Fruit fly (Drosophila melanogaster) whole organism, embryonic: ENCODE data around the gene CG4382.
A peak's percentile ranks its signal among the peaks of the same experiment; 100 is the strongest.

ENCODE experiments used
- ATbp ChIP-seq: fragments of 200-800 bp; sonication (Bioruptor generic); optimal IDR thresholded peaks from 2 replicates; lab custom pipeline; 2017; ENCODE audit warnings: missing biosample characterization, mild to moderate bottlenecking, missing genetic modification characterization, missing genetic modification reagents
- BEAF-32 ChIP-seq: fragments of 200-800 bp; sonication (Bioruptor generic); optimal IDR thresholded peaks from 3 replicates; lab custom pipeline; 2017; ENCODE audit warnings: missing biosample characterization, missing genetic modification characterization, mild to moderate bottlenecking, moderate library complexity, missing genetic modification reagents
- CG12391 ChIP-seq: fragments of 200-800 bp; sonication (Bioruptor generic); optimal IDR thresholded peaks from 3 replicates; lab custom pipeline; 2018; ENCODE audit warnings: missing biosample characterization, mild to moderate bottlenecking, missing genetic modification characterization, moderate library complexity
- CG13123 ChIP-seq: fragments of 200-800 bp; sonication (Bioruptor generic); optimal IDR thresholded peaks from 2 replicates; lab custom pipeline; 2016; ENCODE audit warnings: missing biosample characterization, missing genetic modification characterization
- CG14710 ChIP-seq: fragments of 200-800 bp; sonication (Bioruptor generic); optimal IDR thresholded peaks from 3 replicates; lab custom pipeline; 2019; ENCODE audit warnings: missing biosample characterization, mild to moderate bottlenecking, missing genetic modification characterization, moderate library complexity
- CG14965 ChIP-seq: fragments of 200-800 bp; sonication (Bioruptor generic); optimal IDR thresholded peaks from 2 replicates; lab custom pipeline; 2016; ENCODE audit warnings: missing biosample characterization, missing genetic modification characterization, borderline replicate concordance
- CG16813 ChIP-seq: fragments of 200-800 bp; sonication (Bioruptor generic); IDR thresholded peaks from 3 replicates; pipeline ENCODE4 v1.3.6; 2022; ENCODE audit warnings: missing biosample characterization, missing genetic modification characterization; ENCODE audit not compliant: partially characterized antibody
- CG17568 ChIP-seq: fragments of 200-800 bp; sonication (Bioruptor generic); optimal IDR thresholded peaks from 2 replicates; lab custom pipeline; 2018; ENCODE audit warnings: missing biosample characterization, mild to moderate bottlenecking, missing genetic modification characterization, moderate library complexity
- CG18764 ChIP-seq: fragments of 200-800 bp; sonication (Bioruptor generic); optimal IDR thresholded peaks from 3 replicates; lab custom pipeline; 2016; ENCODE audit warnings: missing biosample characterization, missing genetic modification characterization
- CG2202 ChIP-seq: fragments of 200-800 bp; sonication (Bioruptor generic); optimal IDR thresholded peaks from 2 replicates; lab custom pipeline; 2018; ENCODE audit warnings: missing biosample characterization, mild to moderate bottlenecking, missing genetic modification characterization
- CG30020 ChIP-seq: fragments of 200-800 bp; optimal IDR thresholded peaks from 2 replicates; lab custom pipeline; 2019; ENCODE audit warnings: missing biosample characterization, mild to moderate bottlenecking, missing genetic modification characterization, moderate library complexity
- CG3163 ChIP-seq: fragments of 200-800 bp; sonication (Bioruptor generic); optimal IDR thresholded peaks from 3 replicates; lab custom pipeline; 2016; ENCODE audit warnings: missing biosample characterization, missing genetic modification characterization
- CG3407 ChIP-seq: fragments of 200-800 bp; sonication (Bioruptor generic); optimal IDR thresholded peaks from 2 replicates; lab custom pipeline; 2018; ENCODE audit warnings: missing biosample characterization, mild to moderate bottlenecking, missing genetic modification characterization
- CG4282 ChIP-seq: fragments of 200-800 bp; sonication (Bioruptor generic); optimal IDR thresholded peaks from 2 replicates; lab custom pipeline; 2016; ENCODE audit warnings: missing biosample characterization, missing genetic modification characterization
- CG4360 ChIP-seq: fragments of 200-800 bp; sonication (Bioruptor generic); IDR thresholded peaks from 2 replicates; pipeline ENCODE4 v1.3.6; 2022; ENCODE audit warnings: missing biosample characterization, missing genetic modification characterization
- CG6254 ChIP-seq: fragments of 200-800 bp; sonication (Bioruptor generic); optimal IDR thresholded peaks from 3 replicates; lab custom pipeline; 2017; ENCODE audit warnings: mild to moderate bottlenecking, missing biosample characterization, missing genetic modification reagents, missing genetic modification characterization
- CG7786 ChIP-seq: fragments of 200-800 bp; sonication (Bioruptor generic); optimal IDR thresholded peaks from 2 replicates; lab custom pipeline; 2016; ENCODE audit warnings: missing biosample characterization, missing genetic modification characterization
- CG8924 ChIP-seq: fragments of 200-800 bp; optimal IDR thresholded peaks from 3 replicates; lab custom pipeline; 2019; ENCODE audit warnings: missing biosample characterization, mild to moderate bottlenecking, missing genetic modification characterization, moderate library complexity
- Dip2 ChIP-seq: fragments of 200-800 bp; sonication (Bioruptor generic); IDR thresholded peaks from 2 replicates; pipeline ENCODE4 v1.3.6; 2022; ENCODE audit warnings: missing biosample characterization, missing genetic modification characterization
- Doc3 ChIP-seq: fragments of 200-800 bp; sonication (Bioruptor generic); IDR thresholded peaks from 3 replicates; pipeline ENCODE4 v1.3.6; 2022; ENCODE audit warnings: missing biosample characterization, missing genetic modification characterization; ENCODE audit not compliant: partially characterized antibody
- Ets97D ChIP-seq: fragments of 200-800 bp; sonication (Bioruptor generic); optimal IDR thresholded peaks from 3 replicates; lab custom pipeline; 2016; ENCODE audit warnings: missing biosample characterization, missing genetic modification characterization
- Fer1 ChIP-seq: fragments of 200-800 bp; sonication (Bioruptor generic); optimal IDR thresholded peaks from 2 replicates; lab custom pipeline; 2017; ENCODE audit warnings: missing biosample characterization, mild to moderate bottlenecking, missing genetic modification characterization
- Gug ChIP-seq: fragments of 200-800 bp; sonication (Bioruptor generic); IDR thresholded peaks from 4 replicates; pipeline ENCODE4 v1.3.6; 2022; ENCODE audit warnings: missing biosample characterization, missing genetic modification characterization
- HLH54F ChIP-seq: fragments of 200-800 bp; sonication (Bioruptor generic); optimal IDR thresholded peaks from 3 replicates; lab custom pipeline; 2016; ENCODE audit warnings: missing biosample characterization, missing genetic modification characterization
- Hand ChIP-seq: fragments of 200-800 bp; sonication (Bioruptor generic); optimal IDR thresholded peaks from 2 replicates; lab custom pipeline; 2017; ENCODE audit warnings: mild to moderate bottlenecking, missing biosample characterization, missing genetic modification reagents, missing genetic modification characterization
- Lhr ChIP-seq: fragments of 200-800 bp; sonication (Bioruptor generic); optimal IDR thresholded peaks from 3 replicates; lab custom pipeline; 2017; ENCODE audit warnings: mild to moderate bottlenecking, missing biosample characterization, missing genetic modification reagents, missing genetic modification characterization
- NC2α ChIP-seq: fragments of 200-800 bp; sonication (Bioruptor generic); optimal IDR thresholded peaks from 2 replicates; lab custom pipeline; 2016; ENCODE audit warnings: missing biosample characterization, missing genetic modification characterization
- Nf-YB ChIP-seq: fragments of 200-800 bp; sonication (Bioruptor generic); optimal IDR thresholded peaks from 3 replicates; lab custom pipeline; 2019; ENCODE audit warnings: missing biosample characterization, mild to moderate bottlenecking, missing genetic modification characterization, moderate library complexity
- Opbp ChIP-seq: fragments of 200-800 bp; sonication (Bioruptor generic); IDR thresholded peaks from 3 replicates; pipeline ENCODE4 v1.3.6; 2022; ENCODE audit warnings: missing biosample characterization, missing genetic modification characterization; ENCODE audit not compliant: partially characterized antibody
- Spps ChIP-seq: fragments of 200-800 bp; sonication (Bioruptor generic); optimal IDR thresholded peaks from 2 replicates; lab custom pipeline; 2018; ENCODE audit warnings: missing biosample characterization, mild to moderate bottlenecking, missing genetic modification characterization
- ab ChIP-seq: fragments of 200-800 bp; sonication (Bioruptor generic); optimal IDR thresholded peaks from 2 replicates; lab custom pipeline; 2016; ENCODE audit warnings: missing biosample characterization, missing genetic modification characterization
- aop ChIP-seq: fragments of 200-800 bp; sonication (Bioruptor generic); IDR thresholded peaks from 2 replicates; pipeline ENCODE4 v1.3.6; 2022; ENCODE audit warnings: missing biosample characterization, missing genetic modification characterization
- ash1 ChIP-seq: fragments of 200-800 bp; sonication (Bioruptor generic); optimal IDR thresholded peaks from 2 replicates; lab custom pipeline; 2018; ENCODE audit warnings: missing biosample characterization, mild to moderate bottlenecking, missing genetic modification characterization
- ato ChIP-seq: fragments of 200-800 bp; sonication (Bioruptor generic); IDR thresholded peaks from 2 replicates; pipeline ENCODE4 v1.3.6; 2022; ENCODE audit warnings: missing biosample characterization, missing genetic modification characterization; ENCODE audit not compliant: partially characterized antibody
- cg ChIP-seq: fragments of 200-800 bp; sonication (Bioruptor generic); optimal IDR thresholded peaks from 3 replicates; lab custom pipeline; 2019; ENCODE audit warnings: missing biosample characterization, mild to moderate bottlenecking, missing genetic modification characterization, moderate library complexity
- danr ChIP-seq: fragments of 200-800 bp; sonication (Bioruptor generic); IDR thresholded peaks from 2 replicates; pipeline ENCODE4 v1.3.6; 2022; ENCODE audit warnings: missing biosample characterization, missing genetic modification characterization
- ems ChIP-seq: fragments of 200-800 bp; sonication (Bioruptor generic); optimal IDR thresholded peaks from 3 replicates; lab custom pipeline; 2016; ENCODE audit warnings: missing biosample characterization, missing genetic modification characterization
- ftz-f1 ChIP-seq: fragments of 200-800 bp; sonication (Bioruptor generic); optimal IDR thresholded peaks from 2 replicates; lab custom pipeline; 2016; ENCODE audit warnings: missing biosample characterization, missing genetic modification characterization
- gfzf ChIP-seq: fragments of 200-800 bp; sonication (Bioruptor generic); optimal IDR thresholded peaks from 2 replicates; lab custom pipeline; 2016; ENCODE audit warnings: missing biosample characterization, mild to moderate bottlenecking, missing genetic modification characterization, moderate library complexity
- grau ChIP-seq: fragments of 200-800 bp; optimal IDR thresholded peaks from 3 replicates; lab custom pipeline; 2019; ENCODE audit warnings: missing biosample characterization, mild to moderate bottlenecking, missing genetic modification characterization, moderate library complexity
- kay ChIP-seq: fragments of 200-800 bp; sonication (Bioruptor generic); optimal IDR thresholded peaks from 2 replicates; lab custom pipeline; 2016; ENCODE audit warnings: missing biosample characterization, missing genetic modification characterization
- lab ChIP-seq: fragments of 200-800 bp; sonication (Bioruptor generic); optimal IDR thresholded peaks from 3 replicates; lab custom pipeline; 2017; ENCODE audit warnings: missing biosample characterization, missing genetic modification characterization, mild to moderate bottlenecking, moderate library complexity, missing genetic modification reagents
- so ChIP-seq: fragments of 200-800 bp; sonication (Bioruptor generic); IDR thresholded peaks from 3 replicates; pipeline ENCODE4 v1.3.6; 2022; ENCODE audit warnings: missing biosample characterization, missing genetic modification characterization
- tio ChIP-seq: fragments of 200-800 bp; sonication (Bioruptor generic); optimal IDR thresholded peaks from 2 replicates; lab custom pipeline; 2017; ENCODE audit warnings: missing biosample characterization, missing genetic modification characterization, inconsistent platforms
- vfl ChIP-seq: fragments of 200-800 bp; sonication (Bioruptor generic); optimal IDR thresholded peaks from 2 replicates; lab custom pipeline; 2016; ENCODE audit warnings: missing biosample characterization, missing genetic modification characterization
- zen ChIP-seq: fragments of 200-800 bp; sonication (Bioruptor generic); optimal IDR thresholded peaks from 3 replicates; lab custom pipeline; 2018; ENCODE audit warnings: missing biosample characterization, mild to moderate bottlenecking, missing genetic modification characterization, moderate library complexity
- zen2 ChIP-seq: fragments of 200-800 bp; sonication (Bioruptor generic); IDR thresholded peaks from 3 replicates; pipeline ENCODE4 v1.3.6; 2022; ENCODE audit warnings: missing biosample characterization, missing genetic modification characterization; ENCODE audit not compliant: partially characterized antibody
- zfh1 ChIP-seq: fragments of 200-800 bp; sonication (Bioruptor generic); IDR thresholded peaks from 3 replicates; pipeline ENCODE4 v1.3.6; 2022; ENCODE audit warnings: missing biosample characterization, missing genetic modification characterization

Gene CG4382

dm6 chr2L:9568360-9569088 lies 32.1 kb downstream of the CG4382 start, which contains the start of gene brwl (continued):
- peak; percentile 98 for TF ChIP-seq ems (GFP tag; lab: Kevin White, UChicago)
- TF ChIP-seq Ets97D (GFP tag; lab: Kevin White, UChicago): peak; percentile 90
- peak; percentile 24 for TF ChIP-seq gfzf (GFP tag; lab: Kevin White, UChicago)
- TF ChIP-seq aop: peak; percentile 59; the same call in 1 of the 2 replicates
- TF ChIP-seq tio (GFP tag; lab: Kevin White, UChicago): peak; percentile 99
- TF ChIP-seq zen2 (GFP tag; lab: Robert Waterston, UW): no peak
- TF ChIP-seq CG13123 (GFP tag; lab: Kevin White, UChicago): peak; percentile 97
- TF ChIP-seq Fer1: peak; percentile 99
- TF ChIP-seq danr (GFP tag; lab: Robert Waterston, UW): peak; percentile 99
- peak; percentile 90 for TF ChIP-seq Nf-YB (GFP tag; lab: Kevin White, UChicago)
- peak; percentile 92 for TF ChIP-seq ftz-f1 (GFP tag; lab: Kevin White, UChicago)
- TF ChIP-seq CG30020 (tag; lab: Kevin White, UChicago): peak; percentile 88
- peak; percentile 97 for TF ChIP-seq Lhr (GFP tag; lab: Kevin White, UChicago)
- peak; percentile 61; the same call in 1 of the 2 replicates for TF ChIP-seq ato (GFP tag; lab: Robert Waterston, UW)
- peak; percentile 97 for TF ChIP-seq CG2202 (tag; lab: Kevin White, UChicago)
- TF ChIP-seq CG6254 (GFP tag; lab: Kevin White, UChicago): peak; percentile 97
- TF ChIP-seq CG12391 (tag; lab: Kevin White, UChicago): peak; percentile 99
- TF ChIP-seq CG7786 (GFP tag; lab: Kevin White, UChicago): peak; percentile 98
- peak; percentile 99 for TF ChIP-seq so (GFP tag; lab: Robert Waterston, UW)
- TF ChIP-seq CG3407 (GFP tag; lab: Kevin White, UChicago): peak; percentile 97
- peak; percentile 96 for TF ChIP-seq NC2α (GFP tag; lab: Kevin White, UChicago)
- TF ChIP-seq ab: peak; percentile 91
- TF ChIP-seq CG4360 (GFP tag; lab: Robert Waterston, UW): peak; percentile 92
- peak; percentile 91 for TF ChIP-seq CG4282 (GFP tag; lab: Kevin White, UChicago)
- TF ChIP-seq cg (GFP tag; lab: Kevin White, UChicago): peak; percentile 99
- TF ChIP-seq CG17568 (GFP tag; lab: Kevin White, UChicago): peak; percentile 96
- peak; percentile 84 for TF ChIP-seq CG14965
- TF ChIP-seq zfh1 (GFP tag; lab: Robert Waterston, UW): peak; percentile 98
- TF ChIP-seq Hand (GFP tag; lab: Kevin White, UChicago): peak; percentile 97
- TF ChIP-seq BEAF-32 (GFP tag; lab: Kevin White, UChicago): peak; percentile 45
- TF ChIP-seq CG14710 (tag; lab: Kevin White, UChicago): peak; percentile 98
- TF ChIP-seq ATbp (GFP tag; lab: Kevin White, UChicago): peak; percentile 98
- TF ChIP-seq ash1: peak; percentile 71
- TF ChIP-seq Dip2: peak; percentile 77
- peak; percentile 97 for TF ChIP-seq HLH54F
- peak; percentile 99 for TF ChIP-seq CG8924 (tag; lab: Kevin White, UChicago)
- peak; percentile 98 for TF ChIP-seq CG18764
- peak; percentile 98 for TF ChIP-seq Spps
- 0 out of 3 replicates have a peak, but pooled peaks have one; percentile 29 for TF ChIP-seq CG16813
- 0 out of 3 replicates have a peak, but pooled peaks have one; percentile 29 for TF ChIP-seq Opbp
- TF ChIP-seq zen (tag; lab: Kevin White, UChicago): peak; percentile 99
- TF ChIP-seq lab (GFP tag; lab: Kevin White, UChicago): peak; percentile 99
- TF ChIP-seq kay (GFP tag; lab: Kevin White, UChicago): peak; percentile 98
- peak; percentile 87 for TF ChIP-seq CG3163 (GFP tag; lab: Kevin White, UChicago)
- TF ChIP-seq grau: peak; percentile 98
- TF ChIP-seq Gug (GFP tag; lab: Robert Waterston, UW): peak; percentile 95
- TF ChIP-seq Doc3 (GFP tag; lab: Robert Waterston, UW): no peak
- TF ChIP-seq vfl (GFP tag; lab: Kevin White, UChicago): peak; percentile 96
